Fruit fly (Drosophila melanogaster) whole organism, wandering third instar larva: ENCODE measurements around the gene Lip1.

Source experiments
- Abd-B ChIP-seq: fragments of >200 bp; optimal IDR thresholded peaks from 2 replicates; lab custom pipeline; 2017; ENCODE audit warnings: missing biosample characterization, missing genetic modification characterization
- CG32264 ChIP-seq: fragments of 200-800 bp; sonication (Bioruptor generic); optimal IDR thresholded peaks from 2 replicates; lab custom pipeline; 2016; ENCODE audit warnings: missing biosample characterization, missing genetic modification characterization
- CrebA ChIP-seq: fragments of 200-800 bp; sonication (Bioruptor generic); optimal IDR thresholded peaks from 2 replicates; lab custom pipeline; 2016; ENCODE audit warnings: missing biosample characterization, mild to moderate bottlenecking, missing genetic modification characterization, borderline replicate concordance
- Dfd ChIP-seq: fragments of >200 bp; optimal IDR thresholded peaks from 2 replicates; lab custom pipeline; 2017; ENCODE audit warnings: missing biosample characterization, missing genetic modification characterization
- Dif ChIP-seq: fragments of 200-275, 200-300 bp; sonication (Bioruptor generic); optimal IDR thresholded peaks from 2 replicates; lab custom pipeline; 2018; ENCODE audit warnings: missing biosample characterization, missing genetic modification characterization; ENCODE audit not compliant: partially characterized antibody
- Hnf4 ChIP-seq: fragments of 200-800 bp; sonication (Bioruptor generic); optimal IDR thresholded peaks from 2 replicates; lab custom pipeline; 2016; ENCODE audit warnings: missing biosample characterization, mild to moderate bottlenecking, missing genetic modification characterization
- Hr83 ChIP-seq: fragments of 200-300 bp; sonication (Bioruptor generic); optimal IDR thresholded peaks from 2 replicates; lab custom pipeline; 2016; ENCODE audit warnings: missing biosample characterization, mild to moderate bottlenecking, missing genetic modification characterization, moderate library complexity; ENCODE audit not compliant: poor library complexity, severe bottlenecking
- Jra ChIP-seq: sonication (Bioruptor generic); optimal IDR thresholded peaks from 2 replicates; lab custom pipeline; 2016; ENCODE audit warnings: missing biosample characterization, missing genetic modification characterization
- Mio ChIP-seq: sonication (Bioruptor generic); optimal IDR thresholded peaks from 2 replicates; lab custom pipeline; 2016; ENCODE audit warnings: missing biosample characterization, missing genetic modification characterization
- Myc ChIP-seq: fragments of >200 bp; optimal IDR thresholded peaks from 2 replicates; lab custom pipeline; 2017
- N ChIP-seq: fragments of >200 bp; optimal IDR thresholded peaks from 2 replicates; lab custom pipeline; 2018; ENCODE audit warnings: missing biosample characterization, missing external identifiers, missing genetic modification characterization
- OdsH ChIP-seq: fragments of 200-800 bp; sonication (Bioruptor generic); optimal IDR thresholded peaks from 2 replicates; lab custom pipeline; 2016; ENCODE audit warnings: missing biosample characterization, mild to moderate bottlenecking, missing genetic modification characterization
- Rel ChIP-seq, 2 experiments: fragments of 200-800 bp; sonication (Bioruptor generic) in 1 of 2; optimal IDR thresholded peaks; 2 replicates in 1 of 2; 3 replicates in 1 of 2; lab custom pipeline; 2016 to 2019; ENCODE audit warnings: mild to moderate bottlenecking in 2 of 2, missing biosample characterization in 2 of 2, missing genetic modification characterization in 2 of 2, moderate library complexity in 1 of 2
- Vsx2 ChIP-seq: fragments of 200-300, 225-300 bp; sonication (Bioruptor generic); optimal IDR thresholded peaks from 2 replicates; lab custom pipeline; 2018; ENCODE audit warnings: missing biosample characterization, missing genetic modification characterization; ENCODE audit not compliant: partially characterized antibody
- br ChIP-seq: fragments of 200-800 bp; sonication (Bioruptor generic); optimal IDR thresholded peaks from 2 replicates; lab custom pipeline; 2016; ENCODE audit warnings: missing biosample characterization, missing genetic modification characterization
- brk ChIP-seq: fragments of 200-800 bp; sonication (Bioruptor generic); optimal IDR thresholded peaks from 2 replicates; lab custom pipeline; 2016; ENCODE audit warnings: missing biosample characterization, mild to moderate bottlenecking, missing genetic modification characterization
- dl ChIP-seq, 2 experiments: fragments of 175-275, 200-275 bp in 1 of 2; fragments of 200-275 bp in 1 of 2; sonication (Bioruptor generic); optimal IDR thresholded peaks; lab custom pipeline; 2018; ENCODE audit warnings: mild to moderate bottlenecking in 2 of 2, missing biosample characterization in 2 of 2, missing genetic modification characterization in 2 of 2, moderate library complexity in 2 of 2; ENCODE audit not compliant: partially characterized antibody in 2 of 2, insufficient read depth in 1 of 2
- dmrt93B ChIP-seq: fragments of 200-800 bp; sonication (Bioruptor generic); optimal IDR thresholded peaks from 2 replicates; lab custom pipeline; 2018; ENCODE audit warnings: missing biosample characterization, mild to moderate bottlenecking, missing genetic modification characterization
- dsf ChIP-seq: sonication (Bioruptor generic); optimal IDR thresholded peaks from 2 replicates; lab custom pipeline; 2016; ENCODE audit warnings: missing biosample characterization, missing genetic modification characterization, borderline replicate concordance
- ey ChIP-seq: fragments of 200-800 bp; sonication (Bioruptor generic); optimal IDR thresholded peaks from 2 replicates; lab custom pipeline; 2016; ENCODE audit warnings: missing biosample characterization, missing genetic modification characterization
- foxo ChIP-seq, 2 experiments: fragments of 200-800 bp; sonication (Bioruptor generic); optimal IDR thresholded peaks; 2 replicates in 1 of 2; 3 replicates in 1 of 2; lab custom pipeline; 2016 to 2017; ENCODE audit warnings: missing biosample characterization in 2 of 2, missing genetic modification characterization in 2 of 2
- fru ChIP-seq: fragments of 200-800 bp; sonication (Bioruptor generic); optimal IDR thresholded peaks from 3 replicates; lab custom pipeline; 2016; ENCODE audit warnings: missing biosample characterization, mild to moderate bottlenecking, missing genetic modification characterization
- h ChIP-seq: fragments of 200-800 bp; sonication (Bioruptor generic); optimal IDR thresholded peaks from 3 replicates; lab custom pipeline; 2016; ENCODE audit warnings: missing biosample characterization, mild to moderate bottlenecking, missing genetic modification characterization
- jim ChIP-seq: fragments of 175-275, 200-325 bp; sonication (Bioruptor generic); optimal IDR thresholded peaks from 2 replicates; lab custom pipeline; 2016; ENCODE audit warnings: missing biosample characterization, mild to moderate bottlenecking, missing genetic modification characterization
- lola ChIP-seq: fragments of >200 bp; optimal IDR thresholded peaks from 2 replicates; lab custom pipeline; 2017; ENCODE audit warnings: missing biosample characterization, missing genetic modification characterization
- pan ChIP-seq: fragments of >200 bp; optimal IDR thresholded peaks from 2 replicates; lab custom pipeline; 2017
- psq ChIP-seq: fragments of 200-800 bp; sonication (Bioruptor generic); optimal IDR thresholded peaks from 3 replicates; lab custom pipeline; 2017; ENCODE audit warnings: missing biosample characterization, mild to moderate bottlenecking, missing genetic modification characterization, moderate library complexity
- rgr ChIP-seq: fragments of 200-800 bp; sonication (Bioruptor generic); optimal IDR thresholded peaks from 3 replicates; lab custom pipeline; 2016; ENCODE audit warnings: missing biosample characterization, mild to moderate bottlenecking, missing genetic modification characterization
- sage ChIP-seq: fragments of 200-800 bp; sonication (Bioruptor generic); optimal IDR thresholded peaks from 2 replicates; lab custom pipeline; 2016; ENCODE audit warnings: missing biosample characterization, mild to moderate bottlenecking, missing genetic modification characterization
- sv ChIP-seq: fragments of 200-800 bp; sonication (Bioruptor generic); optimal IDR thresholded peaks from 3 replicates; lab custom pipeline; 2016; ENCODE audit warnings: missing biosample characterization, missing genetic modification characterization
- tai ChIP-seq: sonication (Bioruptor generic); optimal IDR thresholded peaks from 2 replicates; lab custom pipeline; 2016; ENCODE audit warnings: missing biosample characterization, missing genetic modification characterization
- usp ChIP-seq: fragments of >200 bp; optimal IDR thresholded peaks from 2 replicates; lab custom pipeline; 2017; ENCODE audit warnings: missing biosample characterization, missing genetic modification characterization
- woc ChIP-seq: sonication (Bioruptor generic); optimal IDR thresholded peaks from 2 replicates; lab custom pipeline; 2016; ENCODE audit warnings: missing biosample characterization, mild to moderate bottlenecking, missing genetic modification characterization

The Lip1 gene

DNA sequence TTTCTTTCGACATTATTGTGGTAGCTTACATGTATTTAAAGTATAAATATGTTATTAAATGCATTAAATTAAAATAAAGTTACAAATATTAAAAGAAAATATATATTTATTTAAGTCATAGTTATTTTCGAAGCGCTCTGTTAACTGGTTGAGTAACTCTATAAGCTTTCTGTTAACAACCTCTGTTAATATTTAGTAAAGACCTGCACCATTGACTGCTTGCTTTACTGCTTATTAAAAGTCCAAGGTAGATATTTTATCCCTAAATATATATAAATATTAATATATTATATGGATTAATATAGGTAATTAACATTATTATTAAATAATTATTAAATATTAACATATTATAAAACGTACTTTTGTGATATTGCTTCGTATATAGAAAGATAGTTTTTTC, 20.2 kb upstream of the Lip1 start:
- TF ChIP-seq Rel (GFP tag; optimal IDR thresholded peaks at IDR 0.05; lab: Kevin White, UChicago) (no peak), Rel (tag; optimal IDR thresholded peaks at IDR 0.05; lab: Kevin White, UChicago) (no peak), lola (no peak), ey (GFP tag; lab: Kevin White, UChicago) (no peak), Myc (no peak), sage (GFP tag; lab: Kevin White, UChicago) (no peak), foxo (GFP tag; optimal IDR thresholded peaks at IDR 0.05; lab: Kevin White, UChicago) (no peak), br (GFP tag; lab: Kevin White, UChicago) (no peak), pan (lab: Kevin White, UChicago) (no peak), dsf (no peak), tai (GFP tag; lab: Kevin White, UChicago) (no peak), CrebA (no peak), h (no peak), CG32264 (no peak), N (no peak), Hnf4 (GFP tag; lab: Kevin White, UChicago) (no peak), woc (GFP tag; lab: Kevin White, UChicago) (no peak), brk (no peak)
- TF ChIP-seq, all 38 proteins: peak for 0

DNA sequence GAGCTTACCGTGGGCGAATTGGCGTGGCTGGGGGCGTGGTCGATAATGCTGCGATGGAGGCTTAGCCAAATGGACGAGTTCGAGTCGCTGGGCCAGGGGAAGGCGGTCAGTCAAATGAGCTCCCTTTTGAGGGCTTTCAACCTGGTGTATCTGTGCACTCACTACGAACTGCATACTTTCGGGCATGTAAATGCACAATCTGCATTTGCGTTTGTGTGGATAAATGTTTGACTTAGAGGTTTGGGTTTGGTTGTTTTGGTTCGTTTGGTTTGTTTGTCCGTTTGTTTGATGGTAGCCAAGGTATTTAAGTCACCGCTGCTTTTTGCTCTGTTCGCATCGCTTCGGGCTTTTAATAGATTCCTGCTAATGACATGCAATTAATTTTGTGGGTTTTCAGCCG, 9.9 kb upstream of the Lip1 start:
- TF ChIP-seq CG32264 (no peak), Hnf4 (GFP tag; lab: Kevin White, UChicago) (no peak), fru (no peak), jim (GFP tag; lab: Kevin White, UChicago) (no peak), ey (GFP tag; lab: Kevin White, UChicago) (no peak), psq (GFP tag; lab: Kevin White, UChicago) (no peak), sage (GFP tag; lab: Kevin White, UChicago) (no peak), usp (GFP tag; lab: Kevin White, UChicago) (no peak), br (GFP tag; lab: Kevin White, UChicago) (no peak), Rel (GFP tag; optimal IDR thresholded peaks at IDR 0.05; lab: Kevin White, UChicago) (no peak), Rel (tag; optimal IDR thresholded peaks at IDR 0.05; lab: Kevin White, UChicago) (no peak), Hr83 (GFP tag; lab: Kevin White, UChicago) (no peak), Mio (no peak), CrebA (no peak), OdsH (GFP tag; lab: Kevin White, UChicago) (no peak), dmrt93B (no peak), h (no peak), woc (GFP tag; lab: Kevin White, UChicago) (no peak), Vsx2 (GFP tag; lab: Kevin White, UChicago) (no peak), lola (no peak)

DNA sequence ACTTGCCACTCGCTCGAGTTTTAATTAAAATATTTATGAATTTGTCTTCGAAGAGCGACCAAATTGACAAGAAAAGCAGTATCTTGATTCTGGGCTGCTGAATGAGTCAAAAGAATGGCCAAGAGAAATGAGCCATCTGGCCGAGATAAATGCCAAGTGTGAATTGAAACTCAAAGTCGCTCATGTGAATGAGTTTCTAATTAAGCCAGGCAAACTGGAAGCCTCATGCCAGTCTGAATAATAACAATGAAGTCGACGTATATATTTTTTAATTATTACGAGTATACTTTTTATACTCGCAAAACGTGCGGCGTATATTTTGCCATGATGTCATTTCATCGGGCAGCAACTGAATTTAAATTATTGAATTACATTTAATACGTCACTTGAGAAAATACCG, 8.0 kb upstream of the Lip1 start, which contains the start of gene Lip2:
Gene Lip2 (minus strand): TSS at position 101 of the 400 bp plus-strand sequence.
- TF ChIP-seq Dif (no peak), rgr (GFP tag; lab: Kevin White, UChicago) (no peak), psq (GFP tag; lab: Kevin White, UChicago) (no peak), dsf (no peak), CG32264 (no peak)
- TF ChIP-seq, all 38 proteins: peak for 0

DNA sequence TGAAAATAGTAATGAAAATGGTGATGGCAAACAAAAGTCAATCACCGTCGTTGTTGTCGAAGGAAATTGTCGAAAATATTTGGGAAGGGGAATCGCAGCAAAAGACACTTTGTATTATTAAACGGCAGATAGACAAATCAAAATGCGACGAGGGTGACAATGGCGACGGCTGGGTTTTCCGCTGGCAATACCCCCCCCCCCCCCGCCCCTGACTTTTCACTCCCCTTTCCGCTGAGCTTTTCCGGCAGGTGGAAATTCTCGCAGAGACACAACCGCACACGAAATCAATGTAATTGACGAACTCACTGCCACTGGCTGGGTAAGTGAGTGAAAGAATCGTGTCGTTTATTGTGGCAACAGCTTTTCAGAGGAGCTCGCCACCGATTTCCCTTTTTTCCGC, 6.7 kb upstream of the Lip1 start:
- no peak for TF ChIP-seq jim (GFP tag; lab: Kevin White, UChicago)
- peak; percentile 83 for TF ChIP-seq Dfd
- TF ChIP-seq, all 38 proteins: peak for 1

DNA sequence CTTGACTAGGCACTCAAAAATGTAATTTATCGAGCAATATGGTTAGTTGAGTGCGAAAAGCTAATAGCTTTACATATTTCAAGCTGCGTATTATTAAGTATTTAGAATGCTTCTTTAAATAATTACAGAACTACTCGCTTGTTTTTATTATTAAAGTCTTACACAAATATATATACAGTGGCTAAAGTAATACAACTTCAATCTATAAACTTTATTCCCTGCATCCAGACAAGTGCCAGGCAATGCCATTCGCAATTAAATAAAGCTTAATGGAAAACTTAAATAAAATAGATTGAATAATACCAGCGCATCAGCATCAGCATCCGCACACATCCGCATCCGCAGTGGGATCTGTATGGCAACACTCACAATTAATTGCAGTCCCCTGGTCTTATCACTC, 4.9 kb upstream of the Lip1 start:
- no peak for TF ChIP-seq N
- TF ChIP-seq pan (lab: Kevin White, UChicago) = no peak
- TF ChIP-seq sage (GFP tag; lab: Kevin White, UChicago) = no peak
- TF ChIP-seq dl (GFP tag; optimal IDR thresholded peaks at IDR 0.05; lab: Kevin White, UChicago; ENCODE audit: insufficient read depth in 1 of 2, partially characterized antibody in 2 of 2) = no peak
- no peak for TF ChIP-seq Abd-B
- TF ChIP-seq woc (GFP tag; lab: Kevin White, UChicago) = no peak
- TF ChIP-seq Jra (GFP tag; lab: Kevin White, UChicago) = no peak
- TF ChIP-seq Mio = no peak
- TF ChIP-seq dmrt93B = no peak
- no peak for TF ChIP-seq foxo (GFP tag; optimal IDR thresholded peaks at IDR 0.05; lab: Kevin White, UChicago)
- no peak for TF ChIP-seq sv (GFP tag; lab: Kevin White, UChicago)
- TF ChIP-seq fru = no peak
- no peak for TF ChIP-seq rgr (GFP tag; lab: Kevin White, UChicago)
